Fruit fly (Drosophila melanogaster) whole organism, embryonic: Measurements from ENCODE around the gene papi.
A peak's percentile ranks its signal among the peaks of the same experiment; 100 is the strongest.

Experiments used
- Abd-B ChIP-seq: fragments of 200-800 bp; sonication (Bioruptor generic); optimal IDR thresholded peaks from 2 replicates; lab custom pipeline; 2018; ENCODE audit warnings: missing biosample characterization, mild to moderate bottlenecking, missing genetic modification characterization, moderate library complexity
- BEAF-32 ChIP-seq: fragments of 200-800 bp; sonication (Bioruptor generic); optimal IDR thresholded peaks from 3 replicates; lab custom pipeline; 2017; ENCODE audit warnings: missing biosample characterization, missing genetic modification characterization, mild to moderate bottlenecking, moderate library complexity, missing genetic modification reagents
- CG10147 ChIP-seq: fragments of 200-800 bp; sonication (Bioruptor generic); optimal IDR thresholded peaks from 2 replicates; lab custom pipeline; 2019; ENCODE audit warnings: missing biosample characterization, mild to moderate bottlenecking, missing genetic modification characterization, moderate library complexity
- CG10366 ChIP-seq: fragments of 200-800 bp; sonication (Bioruptor generic); IDR thresholded peaks from 2 replicates; pipeline ENCODE4 v1.3.6; 2022; ENCODE audit warnings: missing biosample characterization, missing genetic modification characterization
- CG11398 ChIP-seq: fragments of 200-800 bp; sonication (Bioruptor generic); optimal IDR thresholded peaks from 2 replicates; lab custom pipeline; 2016; ENCODE audit warnings: missing biosample characterization, missing genetic modification characterization
- CG11696 ChIP-seq: fragments of 200-800 bp; sonication (Bioruptor generic); IDR thresholded peaks from 2 replicates; pipeline ENCODE4 v1.3.6; 2022; ENCODE audit warnings: missing biosample characterization, missing genetic modification characterization
- CG14710 ChIP-seq: fragments of 200-800 bp; sonication (Bioruptor generic); optimal IDR thresholded peaks from 3 replicates; lab custom pipeline; 2019; ENCODE audit warnings: missing biosample characterization, mild to moderate bottlenecking, missing genetic modification characterization, moderate library complexity
- CG15011 ChIP-seq: fragments of 200-800 bp; sonication (Bioruptor generic); optimal IDR thresholded peaks from 3 replicates; lab custom pipeline; 2018; ENCODE audit warnings: missing biosample characterization, mild to moderate bottlenecking, missing genetic modification characterization
- CG17912 ChIP-seq: fragments of 200-800 bp; sonication (Bioruptor generic); optimal IDR thresholded peaks from 2 replicates; lab custom pipeline; 2018; ENCODE audit warnings: missing biosample characterization, mild to moderate bottlenecking, missing genetic modification characterization
- CG18262 ChIP-seq: fragments of 200-800 bp; optimal IDR thresholded peaks from 3 replicates; lab custom pipeline; 2019; ENCODE audit warnings: missing biosample characterization, mild to moderate bottlenecking, missing genetic modification characterization, moderate library complexity
- CG18764 ChIP-seq: fragments of 200-800 bp; sonication (Bioruptor generic); optimal IDR thresholded peaks from 3 replicates; lab custom pipeline; 2016; ENCODE audit warnings: missing biosample characterization, missing genetic modification characterization
- CG2712 ChIP-seq: fragments of 200-800 bp; optimal IDR thresholded peaks from 3 replicates; lab custom pipeline; 2019; ENCODE audit warnings: missing biosample characterization, mild to moderate bottlenecking, missing genetic modification characterization, moderate library complexity
- CG3995 ChIP-seq: fragments of 200-800 bp; sonication (Bioruptor generic); optimal IDR thresholded peaks from 3 replicates; lab custom pipeline; 2016; ENCODE audit warnings: missing biosample characterization, missing genetic modification characterization
- CG4617 ChIP-seq: fragments of 200-800 bp; sonication (Bioruptor generic); optimal IDR thresholded peaks from 3 replicates; lab custom pipeline; 2016; ENCODE audit warnings: missing biosample characterization, missing genetic modification characterization, borderline replicate concordance
- CG4730 ChIP-seq: fragments of 200-800 bp; sonication (Bioruptor generic); IDR thresholded peaks from 2 replicates; pipeline ENCODE4 v1.3.6; 2022; ENCODE audit warnings: missing biosample characterization, missing genetic modification characterization
- CG6689 ChIP-seq: fragments of 200-800 bp; sonication (Bioruptor generic); IDR thresholded peaks from 2 replicates; pipeline ENCODE4 v1.3.6; 2022; ENCODE audit warnings: missing biosample characterization, missing genetic modification characterization
- CG7372 ChIP-seq: fragments of 200-800 bp; sonication (Bioruptor generic); IDR thresholded peaks from 2 replicates; pipeline ENCODE4 v1.3.6; 2022; ENCODE audit warnings: missing biosample characterization, missing genetic modification characterization
- CG8281 ChIP-seq: fragments of 200-800 bp; sonication (Bioruptor generic); optimal IDR thresholded peaks from 2 replicates; lab custom pipeline; 2018; ENCODE audit warnings: missing biosample characterization, mild to moderate bottlenecking, missing genetic modification characterization, moderate library complexity
- Chrac-16 ChIP-seq: fragments of 200-800 bp; sonication (Bioruptor generic); optimal IDR thresholded peaks from 3 replicates; lab custom pipeline; 2016; ENCODE audit warnings: missing biosample characterization, missing genetic modification characterization
- CkIIα-i1 ChIP-seq: fragments of 200-800 bp; sonication (Bioruptor generic); IDR thresholded peaks from 2 replicates; pipeline ENCODE4 v1.3.6; 2022; ENCODE audit warnings: missing biosample characterization, missing genetic modification characterization
- E2f1 ChIP-seq: fragments of 200-800 bp; sonication (Bioruptor generic); IDR thresholded peaks from 2 replicates; pipeline ENCODE4 v1.3.6; 2022; ENCODE audit warnings: missing biosample characterization, missing genetic modification characterization
- HLH4C ChIP-seq: fragments of 200-800 bp; sonication (Bioruptor generic); IDR thresholded peaks from 3 replicates; pipeline ENCODE4 v1.3.6; 2022; ENCODE audit warnings: missing biosample characterization, missing genetic modification characterization; ENCODE audit not compliant: partially characterized antibody
- Hand ChIP-seq: fragments of 200-800 bp; sonication (Bioruptor generic); optimal IDR thresholded peaks from 2 replicates; lab custom pipeline; 2017; ENCODE audit warnings: mild to moderate bottlenecking, missing biosample characterization, missing genetic modification reagents, missing genetic modification characterization
- Hmx ChIP-seq: fragments of 200-800 bp; sonication (Bioruptor generic); optimal IDR thresholded peaks from 2 replicates; lab custom pipeline; 2016; ENCODE audit warnings: missing biosample characterization, missing genetic modification characterization
- Lim3 ChIP-seq: fragments of 200-800 bp; sonication (Bioruptor generic); IDR thresholded peaks from 2 replicates; pipeline ENCODE4 v1.3.6; 2022; ENCODE audit warnings: missing biosample characterization, missing genetic modification characterization
- Lpt ChIP-seq: fragments of >200 bp; optimal IDR thresholded peaks from 2 replicates; lab custom pipeline; 2018; ENCODE audit warnings: missing biosample characterization, missing genetic modification characterization
- NFAT ChIP-seq: fragments of 200-800 bp; sonication (Bioruptor generic); IDR thresholded peaks from 2 replicates; pipeline ENCODE4 v1.3.6; 2022; ENCODE audit warnings: missing biosample characterization, missing genetic modification characterization
- Oli ChIP-seq: fragments of 200-800 bp; sonication (Bioruptor generic); optimal IDR thresholded peaks from 2 replicates; lab custom pipeline; 2018; ENCODE audit warnings: missing biosample characterization, mild to moderate bottlenecking, missing genetic modification characterization, moderate library complexity
- Sin3A ChIP-seq: fragments of >200 bp; optimal IDR thresholded peaks from 2 replicates; lab custom pipeline; 2018
- Sox100B ChIP-seq: fragments of 200-800 bp; sonication (Bioruptor generic); optimal IDR thresholded peaks from 3 replicates; lab custom pipeline; 2018; ENCODE audit warnings: missing biosample characterization, mild to moderate bottlenecking, missing genetic modification characterization
- YL-1 ChIP-seq: fragments of 200-800 bp; sonication (Bioruptor generic); optimal IDR thresholded peaks from 3 replicates; lab custom pipeline; 2017; ENCODE audit warnings: missing biosample characterization, mild to moderate bottlenecking, missing genetic modification characterization
- ab ChIP-seq: fragments of 200-800 bp; sonication (Bioruptor generic); optimal IDR thresholded peaks from 2 replicates; lab custom pipeline; 2016; ENCODE audit warnings: missing biosample characterization, missing genetic modification characterization
- bcd ChIP-seq: fragments of 200-800 bp; sonication (Bioruptor generic); optimal IDR thresholded peaks from 2 replicates; lab custom pipeline; 2017; ENCODE audit warnings: missing biosample characterization, mild to moderate bottlenecking, missing genetic modification characterization
- crol ChIP-seq: fragments of 200-800 bp; sonication (Bioruptor generic); IDR thresholded peaks from 2 replicates; pipeline ENCODE4 v1.3.6; 2022; ENCODE audit warnings: missing biosample characterization, missing genetic modification characterization
- fd102C ChIP-seq: fragments of 200-800 bp; sonication (Bioruptor generic); optimal IDR thresholded peaks from 2 replicates; lab custom pipeline; 2018; ENCODE audit warnings: missing biosample characterization, mild to moderate bottlenecking, missing genetic modification characterization, moderate library complexity
- ftz-f1 ChIP-seq: fragments of 200-800 bp; sonication (Bioruptor generic); optimal IDR thresholded peaks from 2 replicates; lab custom pipeline; 2016; ENCODE audit warnings: missing biosample characterization, missing genetic modification characterization
- hkb ChIP-seq, 2 experiments: fragments of 200-800 bp in 1 of 2; fragments of >200 bp in 1 of 2; sonication (Bioruptor generic) in 1 of 2; IDR thresholded peaks in 1 of 2; optimal IDR thresholded peaks in 1 of 2; 2 replicates each; pipeline versions ENCODE4 v1.3.6 to Lab custom; 2017 to 2022; ENCODE audit warnings: missing biosample characterization in 1 of 2, missing genetic modification characterization in 1 of 2
- insv ChIP-seq, 2 experiments: fragments of 200-800 bp; sonication (Bioruptor generic); optimal IDR thresholded peaks; 3 replicates each; lab custom pipeline; 2016 to 2018; ENCODE audit warnings: missing biosample characterization in 2 of 2, missing genetic modification characterization in 2 of 2
- knrl ChIP-seq: fragments of 200-800 bp; sonication (Bioruptor generic); IDR thresholded peaks from 3 replicates; pipeline ENCODE4 v1.3.6; 2022; ENCODE audit warnings: missing biosample characterization, missing genetic modification characterization; ENCODE audit not compliant: partially characterized antibody
- lilli ChIP-seq: fragments of 200-800 bp; sonication (Bioruptor generic); optimal IDR thresholded peaks from 3 replicates; lab custom pipeline; 2016; ENCODE audit warnings: missing biosample characterization, missing genetic modification characterization
- mam ChIP-seq: fragments of 200-800 bp; sonication (Bioruptor generic); optimal IDR thresholded peaks from 3 replicates; lab custom pipeline; 2016; ENCODE audit warnings: missing biosample characterization, missing genetic modification characterization
- nmo ChIP-seq: fragments of 200-800 bp; sonication (Bioruptor generic); optimal IDR thresholded peaks from 2 replicates; lab custom pipeline; 2018; ENCODE audit warnings: missing biosample characterization, mild to moderate bottlenecking, missing genetic modification characterization, moderate library complexity
- odd ChIP-seq: fragments of 200-800 bp; sonication (Bioruptor generic); optimal IDR thresholded peaks from 2 replicates; lab custom pipeline; 2017; ENCODE audit warnings: missing biosample characterization, mild to moderate bottlenecking, missing genetic modification characterization
- pho ChIP-seq: fragments of 200-800 bp; sonication (Bioruptor generic); optimal IDR thresholded peaks from 2 replicates; lab custom pipeline; 2016; ENCODE audit warnings: missing biosample characterization, missing genetic modification characterization
- run ChIP-seq: fragments of 200-800 bp; sonication (Bioruptor generic); optimal IDR thresholded peaks from 3 replicates; lab custom pipeline; 2018; ENCODE audit warnings: missing biosample characterization, mild to moderate bottlenecking, missing genetic modification characterization
- stc ChIP-seq: fragments of 200-800 bp; sonication (Bioruptor generic); IDR thresholded peaks from 2 replicates; pipeline ENCODE4 v1.3.6; 2022; ENCODE audit warnings: missing biosample characterization, missing genetic modification characterization
- toy ChIP-seq: fragments of 200-800 bp; sonication (Bioruptor generic); IDR thresholded peaks from 2 replicates; pipeline ENCODE4 v1.3.6; 2022; ENCODE audit warnings: missing biosample characterization, missing genetic modification characterization
- ttk ChIP-seq: fragments of 200-800 bp; sonication (Bioruptor generic); IDR thresholded peaks from 2 replicates; pipeline ENCODE4 v2.1.2; 2022; ENCODE audit warnings: missing biosample characterization, missing genetic modification characterization
- wor ChIP-seq: fragments of 200-800 bp; sonication (Bioruptor generic); IDR thresholded peaks from 2 replicates; pipeline ENCODE4 v1.3.6; 2022; ENCODE audit warnings: missing biosample characterization, missing genetic modification characterization
- zfh2 ChIP-seq: fragments of 200-800 bp; sonication (Bioruptor generic); optimal IDR thresholded peaks from 2 replicates; lab custom pipeline; 2016; ENCODE audit warnings: missing biosample characterization, missing genetic modification characterization

The papi gene

dm6 chr2L:2175930-2176643 lies 44.5 kb upstream of the papi start (continued):
- TF ChIP-seq CG11696: peak; percentile 84
- TF ChIP-seq CG8281 (tag; lab: Kevin White, UChicago): peak; percentile 17
- peak; percentile 32 for TF ChIP-seq Hand (GFP tag; lab: Kevin White, UChicago)
- TF ChIP-seq zfh2 (GFP tag; lab: Kevin White, UChicago): peak; percentile 37
- TF ChIP-seq CG15011 (GFP tag; lab: Kevin White, UChicago): peak; percentile 45
- no peak for TF ChIP-seq YL-1 (GFP tag; lab: Kevin White, UChicago)
- TF ChIP-seq run (tag; lab: Kevin White, UChicago): no peak
- TF ChIP-seq CG4617 (GFP tag; lab: Kevin White, UChicago): no peak
- no peak for TF ChIP-seq hkb (optimal IDR thresholded peaks at IDR 0.05; lab: Kevin White, UChicago)
- no peak for TF ChIP-seq hkb (GFP tag; IDR thresholded peaks at IDR 0.05; lab: Robert Waterston, UW)
- no peak for TF ChIP-seq fd102C (GFP tag; lab: Kevin White, UChicago)
- peak; percentile 51 for TF ChIP-seq nmo
- TF ChIP-seq Oli (tag; lab: Kevin White, UChicago): peak; percentile 65
- no peak for TF ChIP-seq CG17912
- TF ChIP-seq CG14710 (tag; lab: Kevin White, UChicago): no peak
- TF ChIP-seq CG10366 (GFP tag; lab: Robert Waterston, UW): peak; percentile 32; the same call in 1 of the 2 replicates
- TF ChIP-seq CG11398 (GFP tag; lab: Kevin White, UChicago): no peak
- TF ChIP-seq CG6689: peak; percentile 29; the same call in 1 of the 2 replicates
- TF ChIP-seq ttk: no peak
- TF ChIP-seq CG18262: peak; percentile 48
- peak; percentile 49 for TF ChIP-seq odd (GFP tag; lab: Kevin White, UChicago)
- TF ChIP-seq CG10147 (GFP tag; lab: Kevin White, UChicago): peak; percentile 26
- no peak for TF ChIP-seq Hmx
- peak; percentile 4 for TF ChIP-seq Abd-B
- no peak for TF ChIP-seq HLH4C
- TF ChIP-seq ab (GFP tag; lab: Kevin White, UChicago): no peak
- TF ChIP-seq Lim3 (GFP tag; lab: Robert Waterston, UW): no peak
- TF ChIP-seq bcd (GFP tag; lab: Kevin White, UChicago): peak; percentile 46
- no peak for TF ChIP-seq mam (GFP tag; lab: Kevin White, UChicago)
- TF ChIP-seq CG18764 (GFP tag; lab: Kevin White, UChicago): no peak
- TF ChIP-seq Sin3A (lab: Kevin White, UChicago): no peak
- TF ChIP-seq Lpt (GFP tag; lab: Kevin White, UChicago): no peak
- peak; percentile 58 for TF ChIP-seq CG3995 (GFP tag; lab: Kevin White, UChicago)
- 0 out of 2 replicates have a peak, but pooled peaks have one; percentile 45 for TF ChIP-seq toy (GFP tag; lab: Robert Waterston, UW)
- 0 out of 2 replicates have a peak, but pooled peaks have one; percentile 31 for TF ChIP-seq CG4730 (GFP tag; lab: Robert Waterston, UW)
- peak; percentile 72 for TF ChIP-seq lilli (GFP tag; lab: Kevin White, UChicago)
- peak; percentile 53 for TF ChIP-seq CG2712 (tag; lab: Kevin White, UChicago)
- peak; percentile 26; the same call in 1 of the 2 replicates for TF ChIP-seq crol
- TF ChIP-seq stc (GFP tag; lab: Robert Waterston, UW): no peak
- TF ChIP-seq CkIIα-i1 (GFP tag; lab: Robert Waterston, UW): no peak
- TF ChIP-seq NFAT (GFP tag; lab: Robert Waterston, UW): peak; percentile 62
- 0 out of 2 replicates have a peak, but pooled peaks have one; percentile 28 for TF ChIP-seq wor (GFP tag; lab: Robert Waterston, UW)
- no peak for TF ChIP-seq knrl (GFP tag; lab: Robert Waterston, UW)
- TF ChIP-seq CG7372 (GFP tag; lab: Robert Waterston, UW): no peak
- TF ChIP-seq BEAF-32: no peak
- TF ChIP-seq Chrac-16 (GFP tag; lab: Kevin White, UChicago): no peak
- peak; percentile 44 for TF ChIP-seq pho (GFP tag; lab: Kevin White, UChicago)
- no peak for TF ChIP-seq ftz-f1 (GFP tag; lab: Kevin White, UChicago)
- TF ChIP-seq Sox100B (GFP tag; lab: Kevin White, UChicago): peak; percentile 45
- TF ChIP-seq insv (GFP tag; optimal IDR thresholded peaks at IDR 0.05; lab: Kevin White, UChicago): no peak
- no peak for TF ChIP-seq E2f1
